Fruit fly (Drosophila melanogaster) whole organism, embryonic: ENCODE results near the gene Ndfip.

Experiments used
- Atf-2 ChIP-seq: fragments of 200-800 bp; sonication (Bioruptor generic); optimal IDR thresholded peaks from 2 replicates; lab custom pipeline; 2016; ENCODE audit warnings: missing biosample characterization, missing genetic modification characterization
- CG10654 ChIP-seq: fragments of 200-800 bp; sonication (Bioruptor generic); optimal IDR thresholded peaks from 2 replicates; lab custom pipeline; 2016; ENCODE audit warnings: missing biosample characterization, missing genetic modification characterization
- CG11085 ChIP-seq: fragments of 200-800 bp; sonication (Bioruptor generic); IDR thresholded peaks from 2 replicates; pipeline ENCODE4 v1.3.6; 2022; ENCODE audit warnings: missing biosample characterization, missing genetic modification characterization
- CG12769 ChIP-seq: fragments of 200-800 bp; sonication (Bioruptor generic); optimal IDR thresholded peaks from 2 replicates; lab custom pipeline; 2019; ENCODE audit warnings: missing biosample characterization, mild to moderate bottlenecking, missing genetic modification characterization, moderate library complexity
- CG16779 ChIP-seq: fragments of 200-800 bp; sonication (Bioruptor generic); IDR thresholded peaks from 2 replicates; pipeline ENCODE4 v1.3.6; 2022; ENCODE audit warnings: missing biosample characterization, missing genetic modification characterization
- CG2712 ChIP-seq: fragments of 200-800 bp; optimal IDR thresholded peaks from 3 replicates; lab custom pipeline; 2019; ENCODE audit warnings: missing biosample characterization, mild to moderate bottlenecking, missing genetic modification characterization, moderate library complexity
- CG31365 ChIP-seq: fragments of 200-800 bp; sonication (Bioruptor generic); optimal IDR thresholded peaks from 2 replicates; lab custom pipeline; 2018; ENCODE audit warnings: missing biosample characterization, mild to moderate bottlenecking, missing genetic modification characterization
- CG4404 ChIP-seq: fragments of 200-800 bp; sonication (Bioruptor generic); IDR thresholded peaks from 2 replicates; pipeline ENCODE4 v1.3.6; 2022; ENCODE audit warnings: missing biosample characterization, missing genetic modification characterization
- CG6254 ChIP-seq: fragments of 200-800 bp; sonication (Bioruptor generic); optimal IDR thresholded peaks from 3 replicates; lab custom pipeline; 2017; ENCODE audit warnings: mild to moderate bottlenecking, missing biosample characterization, missing genetic modification reagents, missing genetic modification characterization
- CG6683 ChIP-seq: fragments of 200-800 bp; sonication (Bioruptor generic); optimal IDR thresholded peaks from 2 replicates; lab custom pipeline; 2017; ENCODE audit warnings: missing biosample characterization, mild to moderate bottlenecking, missing genetic modification characterization, missing genetic modification reagents
- CG7987 ChIP-seq: fragments of 200-800 bp; sonication (Bioruptor generic); optimal IDR thresholded peaks from 2 replicates; lab custom pipeline; 2018; ENCODE audit warnings: missing biosample characterization, mild to moderate bottlenecking, missing genetic modification characterization, moderate library complexity
- CG8089 ChIP-seq: fragments of 200-800 bp; sonication (Bioruptor generic); optimal IDR thresholded peaks from 3 replicates; lab custom pipeline; 2016; ENCODE audit warnings: missing biosample characterization, missing genetic modification characterization
- CG8281 ChIP-seq: fragments of 200-800 bp; sonication (Bioruptor generic); optimal IDR thresholded peaks from 2 replicates; lab custom pipeline; 2018; ENCODE audit warnings: missing biosample characterization, mild to moderate bottlenecking, missing genetic modification characterization, moderate library complexity
- CG8944 ChIP-seq: fragments of 200-800 bp; sonication (Bioruptor generic); optimal IDR thresholded peaks from 3 replicates; lab custom pipeline; 2016; ENCODE audit warnings: missing biosample characterization, missing genetic modification characterization
- CG9817 ChIP-seq: fragments of 200-800 bp; sonication (Bioruptor generic); optimal IDR thresholded peaks from 2 replicates; lab custom pipeline; 2018; ENCODE audit warnings: missing biosample characterization, mild to moderate bottlenecking, missing genetic modification characterization, moderate library complexity
- CoRest ChIP-seq: fragments of 200-800 bp; sonication (Bioruptor generic); optimal IDR thresholded peaks from 3 replicates; lab custom pipeline; 2018; ENCODE audit warnings: missing biosample characterization, mild to moderate bottlenecking, missing genetic modification characterization, moderate library complexity
- Dbx ChIP-seq: fragments of 200-800 bp; sonication (Bioruptor generic); IDR thresholded peaks from 3 replicates; pipeline ENCODE4 v1.3.6; 2022; ENCODE audit warnings: missing biosample characterization, missing genetic modification characterization
- Dip2 ChIP-seq: fragments of 200-800 bp; sonication (Bioruptor generic); IDR thresholded peaks from 2 replicates; pipeline ENCODE4 v1.3.6; 2022; ENCODE audit warnings: missing biosample characterization, missing genetic modification characterization
- Drgx ChIP-seq: fragments of 200-800 bp; sonication (Bioruptor generic); IDR thresholded peaks from 2 replicates; pipeline ENCODE4 v1.3.6; 2022; ENCODE audit warnings: missing biosample characterization, missing genetic modification characterization
- Fer2 ChIP-seq: fragments of 200-800 bp; sonication (Bioruptor generic); optimal IDR thresholded peaks from 2 replicates; lab custom pipeline; 2018; ENCODE audit warnings: missing biosample characterization, mild to moderate bottlenecking, missing genetic modification characterization, moderate library complexity
- MESR4 ChIP-seq: fragments of 200-800 bp; sonication (Bioruptor generic); optimal IDR thresholded peaks from 2 replicates; lab custom pipeline; 2018; ENCODE audit warnings: missing biosample characterization, mild to moderate bottlenecking, missing genetic modification characterization, moderate library complexity
- Meics ChIP-seq: fragments of 200-800 bp; sonication (Bioruptor generic); optimal IDR thresholded peaks from 2 replicates; lab custom pipeline; 2017; ENCODE audit warnings: missing biosample characterization, mild to moderate bottlenecking, missing genetic modification characterization
- NK7.1 ChIP-seq: fragments of 200-800 bp; sonication (Bioruptor generic); optimal IDR thresholded peaks from 3 replicates; lab custom pipeline; 2016; ENCODE audit warnings: missing biosample characterization, missing genetic modification characterization
- Nf-YB ChIP-seq: fragments of 200-800 bp; sonication (Bioruptor generic); optimal IDR thresholded peaks from 3 replicates; lab custom pipeline; 2019; ENCODE audit warnings: missing biosample characterization, mild to moderate bottlenecking, missing genetic modification characterization, moderate library complexity
- Oli ChIP-seq: fragments of 200-800 bp; sonication (Bioruptor generic); optimal IDR thresholded peaks from 2 replicates; lab custom pipeline; 2018; ENCODE audit warnings: missing biosample characterization, mild to moderate bottlenecking, missing genetic modification characterization, moderate library complexity
- Opbp ChIP-seq: fragments of 200-800 bp; sonication (Bioruptor generic); IDR thresholded peaks from 3 replicates; pipeline ENCODE4 v1.3.6; 2022; ENCODE audit warnings: missing biosample characterization, missing genetic modification characterization; ENCODE audit not compliant: partially characterized antibody
- Pdp1 ChIP-seq, 2 experiments: fragments of 200-800 bp; sonication (Bioruptor generic); optimal IDR thresholded peaks; 3 replicates each; lab custom pipeline; 2016; ENCODE audit warnings: missing biosample characterization in 2 of 2, missing genetic modification characterization in 2 of 2, mild to moderate bottlenecking in 1 of 2, moderate library complexity in 1 of 2
- Ptx1 ChIP-seq: fragments of 200-800 bp; sonication (Bioruptor generic); IDR thresholded peaks from 2 replicates; pipeline ENCODE4 v1.3.6; 2022; ENCODE audit warnings: missing biosample characterization, missing genetic modification characterization
- Ravus ChIP-seq: fragments of 200-800 bp; sonication (Bioruptor generic); IDR thresholded peaks from 2 replicates; pipeline ENCODE4 v1.3.6; 2022; ENCODE audit warnings: missing biosample characterization, missing genetic modification characterization
- Vsx1 ChIP-seq: fragments of 200-800 bp; sonication (Bioruptor generic); optimal IDR thresholded peaks from 2 replicates; lab custom pipeline; 2017; ENCODE audit warnings: missing biosample characterization, mild to moderate bottlenecking, missing genetic modification characterization, missing genetic modification reagents
- amos ChIP-seq: fragments of 200-800 bp; sonication (Bioruptor generic); IDR thresholded peaks from 2 replicates; pipeline ENCODE4 v1.3.6; 2022; ENCODE audit warnings: missing biosample characterization, missing genetic modification characterization; ENCODE audit not compliant: partially characterized antibody
- ash1 ChIP-seq: fragments of 200-800 bp; sonication (Bioruptor generic); optimal IDR thresholded peaks from 2 replicates; lab custom pipeline; 2018; ENCODE audit warnings: missing biosample characterization, mild to moderate bottlenecking, missing genetic modification characterization
- chn ChIP-seq: fragments of 200-800 bp; sonication (Bioruptor generic); optimal IDR thresholded peaks from 2 replicates; lab custom pipeline; 2016; ENCODE audit warnings: missing biosample characterization, missing genetic modification characterization
- crol ChIP-seq: fragments of 200-800 bp; sonication (Bioruptor generic); IDR thresholded peaks from 2 replicates; pipeline ENCODE4 v1.3.6; 2022; ENCODE audit warnings: missing biosample characterization, missing genetic modification characterization
- da ChIP-seq: fragments of 200-800 bp; sonication (Bioruptor generic); optimal IDR thresholded peaks from 2 replicates; lab custom pipeline; 2016; ENCODE audit warnings: missing biosample characterization, missing genetic modification characterization
- hth ChIP-seq: fragments of >200 bp; optimal IDR thresholded peaks from 2 replicates; lab custom pipeline; 2017; ENCODE audit warnings: inconsistent platforms
- inv ChIP-seq: fragments of 200-800 bp; sonication (Bioruptor generic); IDR thresholded peaks from 2 replicates; pipeline ENCODE4 v1.3.6; 2022; ENCODE audit warnings: missing biosample characterization, missing genetic modification characterization; ENCODE audit not compliant: partially characterized antibody
- ken ChIP-seq: fragments of 200-800 bp; sonication (Bioruptor generic); IDR thresholded peaks from 3 replicates; pipeline ENCODE4 v1.3.6; 2022; ENCODE audit warnings: missing biosample characterization, missing genetic modification characterization
- lab ChIP-seq: fragments of 200-800 bp; sonication (Bioruptor generic); optimal IDR thresholded peaks from 3 replicates; lab custom pipeline; 2017; ENCODE audit warnings: missing biosample characterization, missing genetic modification characterization, mild to moderate bottlenecking, moderate library complexity, missing genetic modification reagents
- maf-S ChIP-seq: fragments of 200-800 bp; sonication (Bioruptor generic); optimal IDR thresholded peaks from 2 replicates; lab custom pipeline; 2016; ENCODE audit warnings: missing biosample characterization, missing genetic modification characterization
- nerfin-1 ChIP-seq: fragments of 200-800 bp; sonication (Bioruptor generic); optimal IDR thresholded peaks from 3 replicates; lab custom pipeline; 2019; ENCODE audit warnings: missing biosample characterization, mild to moderate bottlenecking, missing genetic modification characterization, moderate library complexity
- nom ChIP-seq: fragments of 200-800 bp; sonication (Bioruptor generic); optimal IDR thresholded peaks from 2 replicates; lab custom pipeline; 2017; ENCODE audit warnings: missing biosample characterization, missing genetic modification characterization, mild to moderate bottlenecking, moderate library complexity, missing genetic modification reagents
- odd ChIP-seq: fragments of 200-800 bp; sonication (Bioruptor generic); optimal IDR thresholded peaks from 2 replicates; lab custom pipeline; 2017; ENCODE audit warnings: missing biosample characterization, mild to moderate bottlenecking, missing genetic modification characterization
- sens-2 ChIP-seq: fragments of 200-800 bp; sonication (Bioruptor generic); IDR thresholded peaks from 2 replicates; pipeline ENCODE4 v1.3.6; 2022; ENCODE audit warnings: missing biosample characterization, missing genetic modification characterization
- sima ChIP-seq: fragments of 200-800 bp; sonication (Bioruptor generic); optimal IDR thresholded peaks from 2 replicates; lab custom pipeline; 2016; ENCODE audit warnings: missing biosample characterization, missing genetic modification characterization
- slou ChIP-seq: fragments of 200-800 bp; sonication (Bioruptor generic); optimal IDR thresholded peaks from 3 replicates; lab custom pipeline; 2016; ENCODE audit warnings: missing biosample characterization, missing genetic modification characterization
- sob ChIP-seq: fragments of 200-800 bp; sonication (Bioruptor generic); IDR thresholded peaks from 2 replicates; pipeline ENCODE4 v1.3.6; 2022; ENCODE audit warnings: missing biosample characterization, missing genetic modification characterization
- tll ChIP-seq, 2 experiments: fragments of 200-800 bp in 1 of 2; fragments of >200 bp in 1 of 2; sonication (Bioruptor generic) in 1 of 2; optimal IDR thresholded peaks; 2 replicates each; lab custom pipeline; 2017 to 2019; ENCODE audit warnings: missing biosample characterization in 2 of 2, missing genetic modification characterization in 2 of 2, mild to moderate bottlenecking in 1 of 2, moderate library complexity in 1 of 2
- trem ChIP-seq: fragments of 200-800 bp; optimal IDR thresholded peaks from 3 replicates; lab custom pipeline; 2019; ENCODE audit warnings: missing biosample characterization, mild to moderate bottlenecking, missing genetic modification characterization, moderate library complexity
- trh ChIP-seq: fragments of 200-800 bp; sonication (Bioruptor generic); optimal IDR thresholded peaks from 2 replicates; lab custom pipeline; 2016; ENCODE audit warnings: missing biosample characterization, missing genetic modification characterization

Ndfip gene

DNA sequence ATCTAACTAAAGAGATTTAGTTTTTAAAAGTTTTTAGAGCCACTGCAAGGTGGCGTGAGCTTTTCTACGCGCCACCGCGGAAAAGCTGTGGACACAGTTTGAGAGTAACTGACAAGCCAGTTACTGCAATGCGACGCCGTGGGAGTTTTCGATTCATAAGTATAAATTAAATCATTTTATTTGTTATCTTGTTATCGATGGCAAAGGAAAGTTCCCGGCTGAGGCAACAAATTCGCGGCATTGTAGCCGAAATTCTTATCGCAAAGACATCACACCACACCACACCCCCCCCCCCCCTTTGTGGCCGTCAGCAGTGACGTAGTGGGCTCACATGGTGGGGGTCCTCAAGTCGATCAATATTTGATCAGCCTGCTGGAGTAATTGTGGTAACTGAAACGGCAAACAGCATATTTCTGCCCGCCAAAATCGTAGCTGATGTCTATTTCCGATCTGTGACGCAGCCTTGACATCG, 1.8 kb upstream of the Ndfip start (continued):
- TF ChIP-seq Dip2 = no peak
- TF ChIP-seq CG6683 = peak; percentile 55
- TF ChIP-seq sens-2 (GFP tag; lab: Robert Waterston, UW) = peak; percentile 21; the same call in 1 of the 2 replicates
- no peak for TF ChIP-seq CG4404
- TF ChIP-seq NK7.1 = no peak
- TF ChIP-seq Dbx (GFP tag; lab: Robert Waterston, UW) = 0 out of 3 replicates have a peak, but pooled peaks have one; percentile 51
- TF ChIP-seq crol = peak; percentile 89
- peak; percentile 39 for TF ChIP-seq CG12769 (tag; lab: Kevin White, UChicago)
- peak; percentile 68 for TF ChIP-seq Meics
- peak; percentile 18 for TF ChIP-seq CG31365 (tag; lab: Kevin White, UChicago)
- TF ChIP-seq CoRest = no peak
- no peak for TF ChIP-seq slou (GFP tag; lab: Kevin White, UChicago)
- TF ChIP-seq Pdp1 (GFP tag; optimal IDR thresholded peaks at IDR 0.05; lab: Kevin White, UChicago) = peak in 1 of 2 experiments; percentile 36
- no peak for TF ChIP-seq CG9817
- TF ChIP-seq Oli (tag; lab: Kevin White, UChicago) = no peak
- no peak for TF ChIP-seq Drgx (GFP tag; lab: Robert Waterston, UW)
- no peak for TF ChIP-seq trh (GFP tag; lab: Kevin White, UChicago)
- TF ChIP-seq ken (GFP tag; lab: Robert Waterston, UW) = no peak
- no peak; the same call in 1 of the 2 replicates for TF ChIP-seq amos (GFP tag; lab: Robert Waterston, UW)
- TF ChIP-seq CG7987 (GFP tag; lab: Kevin White, UChicago) = peak; percentile 60
- TF ChIP-seq CG11085 (GFP tag; lab: Robert Waterston, UW) = no peak
- TF ChIP-seq inv (GFP tag; lab: Robert Waterston, UW) = no peak
- TF ChIP-seq lab (GFP tag; lab: Kevin White, UChicago) = peak; percentile 88
- no peak for TF ChIP-seq Ravus (GFP tag; lab: Robert Waterston, UW)
- no peak for TF ChIP-seq CG10654
- no peak for TF ChIP-seq CG2712 (tag; lab: Kevin White, UChicago)
- no peak for TF ChIP-seq Atf-2 (GFP tag; lab: Kevin White, UChicago)
- peak; percentile 64 for TF ChIP-seq odd (GFP tag; lab: Kevin White, UChicago)
- no peak for TF ChIP-seq MESR4
- TF ChIP-seq nom = no peak
- 0 out of 2 replicates have a peak, but pooled peaks have one; percentile 38 for TF ChIP-seq CG16779 (GFP tag; lab: Robert Waterston, UW)
- no peak for TF ChIP-seq hth (lab: Kevin White, UChicago)
- TF ChIP-seq Nf-YB (GFP tag; lab: Kevin White, UChicago) = peak; percentile 17
- TF ChIP-seq trem (tag; lab: Kevin White, UChicago) = peak; percentile 4
- TF ChIP-seq CG8281 = no peak
- TF ChIP-seq nerfin-1 (tag; lab: Kevin White, UChicago) = peak; percentile 23
- TF ChIP-seq Ptx1 = no peak
- no peak for TF ChIP-seq Opbp (GFP tag; lab: Robert Waterston, UW)
- TF ChIP-seq CG6254 = peak; percentile 57
- TF ChIP-seq CG8089 (GFP tag; lab: Kevin White, UChicago) = no peak
- TF ChIP-seq Fer2 = no peak
- no peak for TF ChIP-seq maf-S (GFP tag; lab: Kevin White, UChicago)
- no peak for TF ChIP-seq Vsx1 (GFP tag; lab: Kevin White, UChicago)
- TF ChIP-seq sima = no peak
- peak; percentile 18 for TF ChIP-seq ash1 (GFP tag; lab: Kevin White, UChicago)
- no peak for TF ChIP-seq da
- TF ChIP-seq chn (GFP tag; lab: Kevin White, UChicago) = no peak
- no peak for TF ChIP-seq tll (GFP tag; optimal IDR thresholded peaks at IDR 0.05; lab: Kevin White, UChicago)
- no peak for TF ChIP-seq CG8944
- TF ChIP-seq sob (GFP tag; lab: Robert Waterston, UW) = peak; percentile 37; the same call in 1 of the 2 replicates
